Worm (Caenorhabditis elegans) whole organism, young adult: ENCODE results near the gene kin-9.

Experiments used
- ZK185.1 ChIP-seq: sonication (generic microtip); optimal IDR thresholded peaks from 2 replicates; lab custom pipeline; 2016; ENCODE audit warnings: mild to moderate bottlenecking, missing genetic modification characterization, missing compliant biosample characterization; ENCODE audit not compliant: poor library complexity, severe bottlenecking
- ama-1 ChIP-seq, 3 experiments: fragments of 150-350 bp in 1 of 3; sonication (generic microtip) in 2 of 3; optimal IDR thresholded peaks; 2 replicates each; lab custom pipeline; 2014 to 2018; ENCODE audit warnings: missing biosample characterization in 2 of 3, missing genetic modification characterization in 2 of 3, missing genetic modification reagents in 2 of 3
- attf-5 ChIP-seq: fragments of 200-800 bp; sonication (Bioruptor generic); optimal IDR thresholded peaks from 2 replicates; lab custom pipeline; 2018; ENCODE audit warnings: mild to moderate bottlenecking, missing genetic modification characterization, missing compliant biosample characterization
- dpl-1 ChIP-seq: fragments of 150-350 bp; optimal IDR thresholded peaks from 2 replicates; lab custom pipeline; 2014; ENCODE audit warnings: missing biosample characterization, missing genetic modification reagents, missing genetic modification characterization
- him-1 ChIP-seq: sonication (generic microtip); optimal IDR thresholded peaks from 2 replicates; lab custom pipeline; 2016; ENCODE audit warnings: missing genotype, missing genetic modification reagents, missing genetic modification characterization, missing compliant biosample characterization
- hlh-12 ChIP-seq: sonication (generic microtip); optimal IDR thresholded peaks from 2 replicates; lab custom pipeline; 2016; ENCODE audit warnings: missing genetic modification characterization, missing compliant biosample characterization
- hlh-26 ChIP-seq: fragments of 200-800 bp; sonication (Bioruptor generic); conservative IDR thresholded peaks from 2 replicates; pipeline ENCODE4 v1.3.6; 2022; ENCODE audit warnings: missing genetic modification reagents, missing genetic modification characterization, missing compliant biosample characterization
- madf-10 ChIP-seq: sonication (generic microtip); optimal IDR thresholded peaks from 2 replicates; lab custom pipeline; 2016; ENCODE audit warnings: mild to moderate bottlenecking, missing genetic modification characterization, missing compliant biosample characterization
- zfh-2 ChIP-seq: fragments of 200-800 bp; sonication (Bioruptor generic); conservative IDR thresholded peaks from 2 replicates; pipeline ENCODE4 v1.3.6; 2022; ENCODE audit warnings: missing genetic modification reagents, missing genetic modification characterization, missing compliant biosample characterization
- ztf-28 ChIP-seq: fragments of 200-800 bp; sonication (Bioruptor generic); IDR thresholded peaks from 2 replicates; pipeline ENCODE4 v1.3.6; 2022; ENCODE audit warnings: missing genetic modification reagents, missing genetic modification characterization, missing compliant biosample characterization

ce11 chrX:8413130-8413529 lies 19.3 kb upstream of the kin-9 start, which contains the start of gene F08F1.4:
- TF ChIP-seq ama-1 (optimal IDR thresholded peaks at IDR 0.05; lab: Kevin White, UChicago) (no peak), ama-1 (GFP tag; optimal IDR thresholded peaks at IDR 0.05; lab: Kevin White, UChicago) (no peak), ZK185.1 (tag; lab: Kevin White, UChicago) (no peak), dpl-1 (GFP tag; lab: Kevin White, UChicago) (no peak), hlh-26 (GFP tag; lab: Robert Waterston, UW) (no peak), zfh-2 (no peak), madf-10 (tag; lab: Kevin White, UChicago) (no peak), attf-5 (GFP tag; lab: Kevin White, UChicago) (no peak), hlh-12 (no peak), him-1 (tag; lab: Kevin White, UChicago) (no peak), ztf-28 (GFP tag; lab: Robert Waterston, UW) (no peak)
